Worm (Caenorhabditis elegans) whole organism, L4 larva: ENCODE data around the gene zag-1.

ENCODE experiments used
- F10B5.3 ChIP-seq: sonication (generic microtip); optimal IDR thresholded peaks from 2 replicates; lab custom pipeline; 2016; ENCODE audit warnings: mild to moderate bottlenecking, missing genetic modification characterization, missing compliant biosample characterization
- F37D6.2 ChIP-seq: sonication (generic microtip); optimal IDR thresholded peaks from 2 replicates; lab custom pipeline; 2016; ENCODE audit warnings: mild to moderate bottlenecking, missing genetic modification characterization, missing compliant biosample characterization
- F49E8.2 ChIP-seq: sonication (generic microtip); optimal IDR thresholded peaks from 2 replicates; lab custom pipeline; 2016; ENCODE audit warnings: missing compliant biosample characterization, mild to moderate bottlenecking, missing genetic modification characterization, borderline replicate concordance
- T20F7.1 ChIP-seq: fragments of 200-800 bp; sonication (Bioruptor generic); optimal IDR thresholded peaks from 2 replicates; lab custom pipeline; 2018; ENCODE audit warnings: mild to moderate bottlenecking, missing genetic modification characterization, missing compliant biosample characterization
- Y5F2A.4 ChIP-seq: fragments of 200-800 bp; sonication (Bioruptor generic); optimal IDR thresholded peaks from 2 replicates; lab custom pipeline; 2018; ENCODE audit warnings: mild to moderate bottlenecking, missing genetic modification characterization, missing compliant biosample characterization
- aha-1 ChIP-seq: fragments of 150-350 bp; peaks from one replicate; lab custom pipeline; 2014; ENCODE audit warnings: missing biosample characterization, missing genetic modification characterization
- attf-4 ChIP-seq: sonication (generic microtip); optimal IDR thresholded peaks from 3 replicates; lab custom pipeline; 2017; ENCODE audit warnings: missing biosample characterization, missing genetic modification characterization
- ceh-28 ChIP-seq: fragments of 150-350 bp; optimal IDR thresholded peaks from 2 replicates; lab custom pipeline; 2014; ENCODE audit warnings: missing biosample characterization, missing genetic modification reagents, missing genetic modification characterization
- ces-1 ChIP-seq: fragments of 150-350 bp; sonication (generic microtip); optimal IDR thresholded peaks from 4 replicates; lab custom pipeline; 2014; ENCODE audit warnings: missing biosample characterization, missing genetic modification reagents, missing genetic modification characterization
- dmd-6 ChIP-seq: fragments of 200-800 bp; sonication (Bioruptor generic); IDR thresholded peaks from 2 replicates; pipeline ENCODE4 v1.3.6; 2022; ENCODE audit warnings: missing genetic modification reagents, missing genetic modification characterization, missing compliant biosample characterization
- dmd-9 ChIP-seq: fragments of 200-800 bp; sonication (Bioruptor generic); IDR thresholded peaks from 2 replicates; pipeline ENCODE4 v1.3.6; 2022; ENCODE audit warnings: missing genetic modification reagents, missing genetic modification characterization, missing compliant biosample characterization
- dpl-1 ChIP-seq: fragments of 150-350 bp; optimal IDR thresholded peaks from 2 replicates; lab custom pipeline; 2014; ENCODE audit warnings: missing biosample characterization, missing genetic modification reagents, missing genetic modification characterization
- fos-1 ChIP-seq: fragments of 150-350 bp; optimal IDR thresholded peaks from 2 replicates; lab custom pipeline; 2014; ENCODE audit warnings: missing biosample characterization, missing genetic modification characterization
- gei-8 ChIP-seq: fragments of 200-800 bp; sonication (Bioruptor generic); optimal IDR thresholded peaks from 2 replicates; lab custom pipeline; 2018; ENCODE audit warnings: mild to moderate bottlenecking, missing genetic modification characterization, missing compliant biosample characterization
- hif-1 ChIP-seq, 2 experiments: sonication (generic microtip); optimal IDR thresholded peaks; 2 replicates each; lab custom pipeline; 2016 to 2017; ENCODE audit warnings: missing compliant biosample characterization in 2 of 2, missing genetic modification characterization in 2 of 2, missing genetic modification reagents in 2 of 2, missing genotype in 2 of 2, mild to moderate bottlenecking in 1 of 2
- lin-1 ChIP-seq: fragments of 200-800 bp; sonication (Bioruptor generic); IDR thresholded peaks from 2 replicates; pipeline ENCODE4 v1.3.6; 2022; ENCODE audit warnings: missing genetic modification reagents, missing genetic modification characterization, missing compliant biosample characterization
- madf-9 ChIP-seq: fragments of 200-800 bp; sonication (Bioruptor generic); conservative IDR thresholded peaks from 2 replicates; pipeline ENCODE4 v1.3.6; 2022; ENCODE audit warnings: missing genetic modification reagents, missing genetic modification characterization, missing compliant biosample characterization
- nhr-41 ChIP-seq: fragments of 200-800 bp; sonication (Bioruptor generic); IDR thresholded peaks from 2 replicates; pipeline ENCODE4 v1.3.6; 2022; ENCODE audit warnings: missing genetic modification reagents, missing genetic modification characterization, missing compliant biosample characterization
- pha-4 ChIP-seq, 2 experiments: fragments of 150-350 bp in 1 of 2; fragments of 200-800 bp in 1 of 2; sonication (Bioruptor generic) in 1 of 2; IDR thresholded peaks in 1 of 2; optimal IDR thresholded peaks in 1 of 2; 2 replicates each; pipeline versions ENCODE4 v1.3.6 to Lab custom; 2014 to 2022; ENCODE audit warnings: missing genetic modification characterization in 2 of 2, missing genetic modification reagents in 2 of 2, missing biosample characterization in 1 of 2, missing compliant biosample characterization in 1 of 2
- php-3 ChIP-seq: fragments of 200-800 bp; sonication (Bioruptor generic); IDR thresholded peaks from 2 replicates; pipeline ENCODE4 v1.3.6; 2022; ENCODE audit warnings: missing genetic modification reagents, missing genetic modification characterization, missing compliant biosample characterization
- rbr-2 ChIP-seq: sonication (generic microtip); optimal IDR thresholded peaks from 2 replicates; lab custom pipeline; 2016; ENCODE audit warnings: missing genotype, missing genetic modification characterization, missing compliant biosample characterization
- saeg-2 ChIP-seq: fragments of 200-800 bp; sonication (Bioruptor generic); IDR thresholded peaks from 2 replicates; pipeline ENCODE4 v1.3.6; 2022; ENCODE audit warnings: missing genetic modification reagents, missing genetic modification characterization, missing compliant biosample characterization
- set-16 ChIP-seq: fragments of 200-800 bp; sonication (Bioruptor generic); IDR thresholded peaks from 2 replicates; pipeline ENCODE4 v1.3.6; 2022; ENCODE audit warnings: missing genetic modification reagents, missing genetic modification characterization, missing compliant biosample characterization
- snpc-4 ChIP-seq: fragments of 150-350 bp; optimal IDR thresholded peaks from 2 replicates; lab custom pipeline; 2014; ENCODE audit warnings: missing biosample characterization, missing genetic modification characterization
- spr-1 ChIP-seq: sonication (generic microtip); optimal IDR thresholded peaks from 2 replicates; lab custom pipeline; 2016; ENCODE audit warnings: mild to moderate bottlenecking, missing genetic modification characterization, missing compliant biosample characterization
- spr-3 ChIP-seq: fragments of 200-800 bp; sonication (Bioruptor generic); optimal IDR thresholded peaks from 2 replicates; lab custom pipeline; 2018; ENCODE audit warnings: mild to moderate bottlenecking, missing genetic modification characterization, missing compliant biosample characterization
- unc-130 ChIP-seq: sonication (generic microtip); optimal IDR thresholded peaks from 2 replicates; lab custom pipeline; 2016; ENCODE audit warnings: missing genetic modification reagents, missing genetic modification characterization, missing compliant biosample characterization
- unc-62 ChIP-seq, 3 experiments: fragments of 150-350 bp in 1 of 3; sonication (generic microtip); optimal IDR thresholded peaks in 2 of 3; peaks in 1 of 3; 1 replicate in 1 of 3; 2 replicates in 2 of 3; lab custom pipeline; 2014 to 2017; ENCODE audit warnings: missing biosample characterization in 3 of 3, missing genetic modification characterization in 3 of 3, missing genetic modification reagents in 3 of 3, missing genotype in 1 of 3
- zip-11 ChIP-seq: fragments of 200-800 bp; sonication (Bioruptor generic); IDR thresholded peaks from 2 replicates; pipeline ENCODE4 v1.3.6; 2022; ENCODE audit warnings: missing genetic modification characterization, missing compliant biosample characterization

The zag-1 gene

DNA sequence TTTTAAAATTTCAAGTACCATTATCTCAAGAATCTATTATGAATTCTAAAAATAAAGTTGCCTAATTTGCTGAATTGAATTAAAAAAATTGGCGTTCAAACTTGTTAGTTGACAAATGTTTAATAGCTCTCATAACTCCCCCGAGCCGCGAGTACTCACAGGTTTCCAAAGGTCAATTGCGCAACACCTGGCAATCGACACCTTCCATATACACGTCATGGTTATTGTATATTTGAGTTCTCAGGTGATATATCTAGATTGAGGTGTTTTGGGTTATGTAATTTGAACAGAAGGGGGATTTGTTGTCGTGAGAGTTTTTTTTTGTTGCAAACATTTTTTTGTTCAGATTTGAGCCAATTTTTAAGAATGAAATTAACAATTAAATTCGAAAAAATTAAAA lies 11.1 kb upstream of the zag-1 start:
- TF ChIP-seq ces-1 (no peak), zip-11 (no peak), spr-3 (GFP tag; lab: Kevin White, UChicago) (no peak), madf-9 (no peak), dmd-9 (GFP tag; lab: Robert Waterston, UW) (no peak), F49E8.2 (tag; lab: Kevin White, UChicago) (no peak), dpl-1 (no peak)

DNA sequence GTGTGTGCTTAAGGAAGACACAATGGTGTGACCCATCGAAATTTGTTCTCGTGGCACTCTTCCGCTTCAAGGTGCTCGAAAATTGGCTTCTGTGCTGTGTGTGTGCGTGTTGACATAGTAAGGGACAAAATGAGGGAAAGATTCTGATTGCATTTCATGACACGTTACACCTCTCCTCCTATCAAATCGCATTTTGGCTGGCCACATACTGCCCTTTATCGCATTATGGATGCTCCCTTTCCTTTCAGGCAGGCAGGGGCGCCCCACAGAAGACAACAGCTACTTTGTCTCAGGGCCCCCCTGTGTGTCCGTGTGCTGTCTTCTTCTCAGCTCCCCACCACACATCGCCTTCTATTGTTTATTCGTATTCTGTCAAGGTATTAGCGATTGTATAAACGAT lies 8.2 kb upstream of the zag-1 start:
- TF ChIP-seq nhr-41 (GFP tag; lab: Robert Waterston, UW) (no peak), gei-8 (GFP tag; lab: Kevin White, UChicago) (no peak), unc-130 (GFP tag; lab: Kevin White, UChicago) (no peak), attf-4 (tag; lab: Kevin White, UChicago) (no peak), ceh-28 (tag; lab: Kevin White, UChicago) (no peak)

DNA sequence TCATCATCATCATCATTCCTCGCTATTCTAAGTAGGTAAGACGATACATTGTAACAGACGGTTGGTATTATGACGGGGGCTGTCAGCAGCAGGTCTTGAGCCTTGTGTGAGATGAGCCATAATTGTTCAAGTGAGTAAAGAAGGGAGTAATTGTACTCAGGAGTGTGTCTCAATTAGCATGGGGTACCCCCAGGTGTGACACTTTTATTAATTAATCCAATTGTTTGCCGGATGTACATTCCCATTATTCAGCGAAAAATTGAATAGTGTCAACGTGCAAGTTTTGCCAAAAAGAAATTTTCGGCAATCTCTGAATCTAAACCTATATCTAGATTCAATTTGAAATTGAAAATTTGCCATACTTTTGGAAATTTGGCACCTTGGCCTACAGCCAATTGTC lies 6.7 kb upstream of the zag-1 start:
- TF ChIP-seq F37D6.2 (tag; lab: Kevin White, UChicago): no peak

DNA sequence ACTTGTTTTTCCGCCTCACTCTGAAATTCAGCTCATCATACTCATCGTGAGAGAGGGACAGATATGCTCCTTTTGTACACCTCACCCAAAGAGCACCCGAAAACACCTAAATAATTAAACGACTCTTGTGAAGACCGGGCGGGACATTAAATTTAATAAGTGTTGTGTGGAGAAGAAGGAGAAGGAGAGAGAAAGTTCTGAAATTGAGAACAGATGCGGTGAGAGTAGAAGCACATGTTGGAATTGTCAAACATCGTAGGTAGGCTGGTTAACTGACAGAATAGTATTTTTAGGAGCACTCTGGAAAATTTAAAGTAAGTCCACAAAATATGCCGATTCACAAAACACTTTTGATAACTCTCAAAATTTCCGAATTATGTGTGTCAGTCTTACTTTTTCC lies 2.1 kb upstream of the zag-1 start:
- no peak for TF ChIP-seq dmd-6 (GFP tag; lab: Robert Waterston, UW)
- no peak for TF ChIP-seq rbr-2
- TF ChIP-seq fos-1 (tag; lab: Kevin White, UChicago): no peak
- no peak for TF ChIP-seq hif-1 (tag; optimal IDR thresholded peaks at IDR 0.05; lab: Kevin White, UChicago)
- TF ChIP-seq pha-4 (GFP tag; IDR thresholded peaks at IDR 0.05; lab: Robert Waterston, UW): no peak
- TF ChIP-seq pha-4 (tag; optimal IDR thresholded peaks at IDR 0.05; lab: Kevin White, UChicago): no peak
- no peak for TF ChIP-seq spr-1 (tag; lab: Kevin White, UChicago)
- no peak for TF ChIP-seq php-3 (GFP tag; lab: Robert Waterston, UW)
- no peak for TF ChIP-seq snpc-4
- no peak for TF ChIP-seq F10B5.3 (tag; lab: Kevin White, UChicago)
- no peak for TF ChIP-seq lin-1 (GFP tag; lab: Robert Waterston, UW)
- no peak for TF ChIP-seq Y5F2A.4 (GFP tag; lab: Kevin White, UChicago)

DNA sequence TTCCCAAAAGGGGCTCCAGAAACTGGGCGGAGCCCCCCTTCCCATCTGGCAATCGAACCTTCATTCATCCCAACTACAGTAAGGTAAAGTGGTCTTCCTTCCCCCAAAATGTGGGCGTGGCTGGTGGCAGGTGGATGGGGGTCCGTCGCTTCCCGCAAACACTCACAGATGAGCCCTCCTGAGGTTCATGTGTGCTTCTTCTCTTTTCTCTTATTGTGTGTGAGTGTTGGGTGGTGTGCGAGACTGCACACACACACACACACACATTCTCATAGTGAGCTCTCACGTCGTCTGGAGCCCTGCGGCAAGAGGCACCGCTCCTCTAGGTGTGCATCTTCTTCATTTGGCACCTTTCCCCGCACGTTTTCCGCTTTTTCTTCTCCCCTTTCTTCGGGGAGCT lies 1.0 kb upstream of the zag-1 start:
- TF ChIP-seq set-16 (GFP tag; lab: Robert Waterston, UW) (peak; percentile 51), unc-62 (GFP tag; optimal IDR thresholded peaks at IDR 0.05 in 1 of 2; lab: Kevin White, UChicago) (peak in 1 of 2 experiments; percentile 61), unc-62 (tag; optimal IDR thresholded peaks at IDR 0.05; lab: Kevin White, UChicago) (no peak), saeg-2 (GFP tag; lab: Robert Waterston, UW) (no peak), aha-1 (peak; percentile 88)

DNA sequence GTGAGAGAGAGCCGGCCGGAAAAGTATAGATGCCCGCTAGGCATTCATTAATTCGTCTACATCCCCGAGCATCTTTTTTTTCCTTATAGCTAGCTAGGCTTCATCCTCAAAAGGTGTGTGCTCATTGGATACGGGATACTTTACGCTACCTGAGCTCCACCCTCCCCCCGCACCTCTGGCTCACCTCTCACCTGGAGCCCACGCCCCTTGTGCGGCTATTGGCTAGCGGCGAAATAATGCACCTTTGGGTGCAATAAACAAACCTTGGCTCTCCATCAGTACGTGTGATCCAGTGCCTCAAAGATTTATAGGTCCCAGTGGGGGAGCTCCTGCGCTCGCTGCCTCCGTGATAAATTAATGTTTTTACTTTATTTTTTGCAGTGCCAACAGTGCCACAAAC lies 547 bp downstream of the zag-1 start:
- no peak for TF ChIP-seq T20F7.1 (GFP tag; lab: Kevin White, UChicago)
- TF ChIP-seq set-16 (GFP tag; lab: Robert Waterston, UW): peak; percentile 25; the same call in 1 of the 2 replicates

DNA sequence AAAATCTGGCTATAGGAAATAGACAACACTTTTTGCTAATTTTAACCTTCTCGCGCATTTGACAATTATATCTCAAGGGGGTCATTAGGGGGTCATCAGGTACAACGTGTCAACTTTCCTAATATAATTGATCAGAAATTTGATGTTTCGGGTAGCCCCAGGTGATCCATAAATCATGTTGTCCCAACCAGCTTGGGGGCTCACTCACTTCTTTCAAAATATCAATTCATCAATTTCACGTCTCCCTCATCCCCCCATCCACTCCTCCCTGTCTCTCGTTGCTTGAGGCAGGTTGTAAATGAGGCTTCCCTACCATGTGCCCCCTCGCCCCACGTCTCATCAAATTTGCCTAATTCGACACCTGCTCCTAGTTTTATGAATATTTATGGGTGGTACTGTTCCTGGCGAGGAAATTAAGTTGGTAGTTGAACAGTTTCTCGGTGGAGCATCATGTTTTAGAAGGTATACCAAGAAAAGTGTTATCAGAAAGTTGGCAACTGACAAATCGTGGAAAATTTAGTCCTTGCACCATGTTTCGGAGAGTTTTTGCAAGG lies 2.4 kb downstream of the zag-1 start:
- TF ChIP-seq F10B5.3 (tag; lab: Kevin White, UChicago) (no peak), unc-62 (GFP tag; optimal IDR thresholded peaks at IDR 0.05 in 1 of 2; lab: Kevin White, UChicago) (peak in 1 of 2 experiments; percentile 95), unc-62 (tag; optimal IDR thresholded peaks at IDR 0.05; lab: Kevin White, UChicago) (no peak)
